Fruit fly (Drosophila melanogaster) whole organism: ENCODE results near the gene mfrn.

ENCODE experiments used
- CG8478 ChIP-seq: fragments of >200 bp; optimal IDR thresholded peaks from 2 replicates; lab custom pipeline; 2018; ENCODE audit warnings: inconsistent platforms
- Dll ChIP-seq: fragments of >200 bp; optimal IDR thresholded peaks from 2 replicates; lab custom pipeline; 2017
- EcR ChIP-seq, 2 experiments: fragments of >200 bp; optimal IDR thresholded peaks; 2 replicates each; lab custom pipeline; 2017; ENCODE audit warnings: missing biosample characterization in 2 of 2, missing genetic modification characterization in 2 of 2, missing genetic modification reagents in 2 of 2
- pan ChIP-seq: fragments of >200 bp; optimal IDR thresholded peaks from 2 replicates; lab custom pipeline; 2017
- psq ChIP-seq: fragments of >200 bp; optimal IDR thresholded peaks from 2 replicates; lab custom pipeline; 2017
- usp ChIP-seq: fragments of >200 bp; optimal IDR thresholded peaks from 2 replicates; lab custom pipeline; 2017; ENCODE audit warnings: missing biosample characterization, missing genetic modification characterization, mixed read lengths

mfrn gene

dm6 chr3R:27925000-27925970 lies 22.5 kb downstream of the mfrn start, which contains the start of gene mino:
Gene mino, plus strand, starts transcription at chr3R:27925191.
- TF ChIP-seq EcR (GFP tag; optimal IDR thresholded peaks at IDR 0.05; lab: Kevin White, UChicago) = no peak
- no peak for TF ChIP-seq CG8478 (lab: Kevin White, UChicago)
- TF ChIP-seq psq (lab: Kevin White, UChicago) = no peak
- no peak for TF ChIP-seq usp
- TF ChIP-seq pan (lab: Kevin White, UChicago) = no peak
- TF ChIP-seq Dll = peak; percentile 28

DNA sequence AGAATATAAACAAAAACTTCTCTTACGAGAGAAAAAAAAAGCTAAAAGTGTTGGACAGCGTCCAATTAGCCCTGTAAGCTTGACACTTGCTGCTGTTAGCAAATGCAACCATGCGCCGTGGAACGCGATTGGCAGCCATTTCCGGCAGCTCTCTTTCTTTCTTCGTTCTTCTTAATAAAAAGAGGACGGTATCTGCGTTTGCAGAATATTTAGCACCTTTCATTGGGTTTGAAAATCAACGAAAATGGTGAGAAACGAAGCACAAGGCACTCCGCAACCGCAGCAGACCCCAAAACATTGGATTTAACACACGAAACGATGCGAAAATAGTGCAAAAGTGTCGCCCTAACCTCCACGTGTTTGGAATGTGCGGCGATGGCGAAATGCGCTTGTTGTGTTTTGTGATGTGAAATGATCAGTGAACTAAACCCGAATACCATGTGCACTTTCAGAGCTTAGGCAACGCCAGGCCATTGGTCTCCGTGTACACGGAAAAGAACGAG lies 25.1 kb downstream of the mfrn start, which contains the start of gene RpL4:
RpL4 (plus strand) TSS at position 149 of the 503 bp plus-strand sequence.
- TF ChIP-seq pan (lab: Kevin White, UChicago) = no peak
- TF ChIP-seq CG8478 (lab: Kevin White, UChicago) = no peak
- TF ChIP-seq EcR (GFP tag; optimal IDR thresholded peaks at IDR 0.05; lab: Kevin White, UChicago) = no peak
- no peak for TF ChIP-seq usp
- TF ChIP-seq psq (lab: Kevin White, UChicago) = no peak
- no peak for TF ChIP-seq Dll

- TF ChIP-seq EcR (GFP tag; optimal IDR thresholded peaks at IDR 0.05; lab: Kevin White, UChicago) = no peak
- no peak for TF ChIP-seq CG8478 (lab: Kevin White, UChicago)
- TF ChIP-seq usp = no peak
- no peak for TF ChIP-seq Dll
- no peak for TF ChIP-seq pan (lab: Kevin White, UChicago)
- TF ChIP-seq psq (lab: Kevin White, UChicago) = no peak
These were observed 25.7 kb downstream of the mfrn start, which contains the start of gene BCAS2 for dm6 chr3R:27921982-27922672. Gene BCAS2, minus strand, starts transcription at chr3R:27922356.

dm6 chr3R:27920883-27921282 lies 26.9 kb downstream of the mfrn start, which contains the start of gene CG12259:
Gene CG12259, minus strand, starts transcription at chr3R:27921089.
- TF ChIP-seq usp (no peak), EcR (GFP tag; optimal IDR thresholded peaks at IDR 0.05; lab: Kevin White, UChicago) (no peak), psq (lab: Kevin White, UChicago) (no peak), CG8478 (lab: Kevin White, UChicago) (no peak), pan (lab: Kevin White, UChicago) (no peak), Dll (no peak)

dm6 chr3R:27919385-27919789 lies 28.4 kb downstream of the mfrn start, which contains the start of gene Boh1:
Gene Boh1, minus strand, starts transcription at chr3R:27919460.
- no peak for TF ChIP-seq CG8478 (lab: Kevin White, UChicago)
- no peak for TF ChIP-seq EcR (GFP tag; optimal IDR thresholded peaks at IDR 0.05; lab: Kevin White, UChicago)
- no peak for TF ChIP-seq psq (lab: Kevin White, UChicago)
- no peak for TF ChIP-seq Dll
- TF ChIP-seq pan (lab: Kevin White, UChicago) = no peak
- no peak for TF ChIP-seq usp

DNA sequence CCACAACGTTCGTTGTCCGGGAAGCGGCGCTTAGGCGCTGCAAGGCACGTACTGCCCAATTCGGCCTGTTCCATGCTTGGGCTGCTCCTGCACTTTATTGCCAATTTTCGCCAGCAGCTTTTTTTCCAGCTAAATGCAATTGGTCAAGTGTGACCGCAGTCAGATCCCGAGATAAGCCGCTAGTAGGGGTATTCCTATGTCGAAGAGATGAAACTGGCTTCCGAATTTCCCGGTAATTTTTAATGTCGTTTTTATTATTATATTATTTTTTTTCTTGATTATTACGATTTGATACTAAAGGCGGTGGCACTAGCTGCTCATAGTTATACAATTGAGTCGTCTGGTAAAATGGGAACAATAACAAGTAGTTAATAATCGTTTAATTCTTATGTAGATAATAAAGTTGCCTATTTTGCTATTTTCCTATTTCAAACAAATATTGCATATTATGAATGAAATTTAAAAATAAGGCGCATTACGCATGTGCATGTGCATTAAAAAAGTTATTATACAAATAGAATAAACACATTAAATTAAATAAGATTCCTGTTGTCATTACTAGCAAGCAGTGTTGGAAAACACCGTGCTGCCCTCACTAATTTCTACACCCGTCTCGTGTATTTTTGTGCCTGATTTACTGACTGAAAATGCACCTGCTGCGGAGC lies 31.3 kb downstream of the mfrn start, which contains the start of the genes CG5003 and mRpS22:
CG5003 (minus strand) TSS at position 162 of the 665 bp plus-strand sequence.
mRpS22 (plus strand) TSS at position 554 of the 665 bp plus-strand sequence.
- TF ChIP-seq Dll (no peak), pan (lab: Kevin White, UChicago) (no peak), usp (no peak), EcR (GFP tag; optimal IDR thresholded peaks at IDR 0.05; lab: Kevin White, UChicago) (no peak), CG8478 (lab: Kevin White, UChicago) (no peak), psq (lab: Kevin White, UChicago) (no peak)

DNA sequence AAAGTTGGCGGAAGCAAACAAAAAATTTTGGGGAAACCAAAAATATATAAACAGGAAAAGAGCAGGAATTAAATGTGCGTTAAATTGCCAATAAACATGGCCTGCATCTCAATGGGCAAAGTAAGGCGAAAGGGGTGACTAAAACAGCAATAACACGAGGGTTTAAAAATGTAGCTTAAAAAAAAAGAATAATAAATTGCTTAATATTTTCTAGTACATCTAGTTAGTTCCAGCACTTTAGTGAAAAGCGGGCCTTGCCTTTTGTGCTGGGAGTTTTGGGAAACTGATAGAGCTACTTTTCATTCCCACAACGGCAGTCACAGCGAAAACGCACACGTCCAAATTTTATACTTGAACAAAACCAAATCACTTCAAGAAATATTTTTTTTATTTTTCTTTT lies 35.7 kb downstream of the mfrn start, which contains the start of gene mil:
mil (plus strand) TSS at position 301 of the 400 bp plus-strand sequence.
- no peak for TF ChIP-seq CG8478 (lab: Kevin White, UChicago)
- TF ChIP-seq usp = no peak
- TF ChIP-seq psq (lab: Kevin White, UChicago) = no peak
- TF ChIP-seq Dll = no peak
- TF ChIP-seq pan (lab: Kevin White, UChicago) = no peak
- no peak for TF ChIP-seq EcR (GFP tag; optimal IDR thresholded peaks at IDR 0.05; lab: Kevin White, UChicago)

- TF ChIP-seq usp = no peak
- no peak for TF ChIP-seq Dll
- TF ChIP-seq psq (lab: Kevin White, UChicago) = no peak
- no peak for TF ChIP-seq CG8478 (lab: Kevin White, UChicago)
- TF ChIP-seq EcR (GFP tag; optimal IDR thresholded peaks at IDR 0.05; lab: Kevin White, UChicago) = no peak
- TF ChIP-seq pan (lab: Kevin White, UChicago) = no peak
These were observed 42.1 kb downstream of the mfrn start, which contains the start of gene CG34353 for dm6 chr3R:27905695-27906094. Gene CG34353, minus strand, starts transcription at chr3R:27905843.
